Worm (Caenorhabditis elegans) whole organism, young adult: ENCODE results near the gene W07G1.7.

Source experiments
- ama-1 ChIP-seq, 3 experiments: fragments of 150-350 bp in 1 of 3; sonication (generic microtip) in 2 of 3; optimal IDR thresholded peaks; 2 replicates each; lab custom pipeline; 2014 to 2018; ENCODE audit warnings: missing biosample characterization in 2 of 3, missing genetic modification characterization in 2 of 3, missing genetic modification reagents in 2 of 3
- dox-1 ChIP-seq: fragments of 200-800 bp; sonication (Bioruptor generic); IDR thresholded peaks from 2 replicates; pipeline ENCODE4 v1.3.6; 2022; ENCODE audit warnings: missing genetic modification reagents, missing genetic modification characterization, missing compliant biosample characterization
- dpl-1 ChIP-seq: fragments of 150-350 bp; optimal IDR thresholded peaks from 2 replicates; lab custom pipeline; 2014; ENCODE audit warnings: missing biosample characterization, missing genetic modification reagents, missing genetic modification characterization
- let-526 ChIP-seq: fragments of 200-800 bp; sonication (Bioruptor generic); IDR thresholded peaks from 2 replicates; pipeline ENCODE4 v1.3.6; 2022; ENCODE audit warnings: missing genetic modification reagents, missing genetic modification characterization, missing compliant biosample characterization
- nhr-120 ChIP-seq: fragments of 200-800 bp; sonication (Bioruptor generic); IDR thresholded peaks from 2 replicates; pipeline ENCODE4 v1.3.6; 2022; ENCODE audit warnings: missing genetic modification characterization, missing compliant biosample characterization
- rcor-1 ChIP-seq: fragments of 200-800 bp; sonication (Bioruptor generic); IDR thresholded peaks from 2 replicates; pipeline ENCODE4 v1.3.6; 2022; ENCODE audit warnings: missing genetic modification reagents, missing genetic modification characterization, missing compliant biosample characterization
- ztf-28 ChIP-seq: fragments of 200-800 bp; sonication (Bioruptor generic); IDR thresholded peaks from 2 replicates; pipeline ENCODE4 v1.3.6; 2022; ENCODE audit warnings: missing genetic modification reagents, missing genetic modification characterization, missing compliant biosample characterization

DNA sequence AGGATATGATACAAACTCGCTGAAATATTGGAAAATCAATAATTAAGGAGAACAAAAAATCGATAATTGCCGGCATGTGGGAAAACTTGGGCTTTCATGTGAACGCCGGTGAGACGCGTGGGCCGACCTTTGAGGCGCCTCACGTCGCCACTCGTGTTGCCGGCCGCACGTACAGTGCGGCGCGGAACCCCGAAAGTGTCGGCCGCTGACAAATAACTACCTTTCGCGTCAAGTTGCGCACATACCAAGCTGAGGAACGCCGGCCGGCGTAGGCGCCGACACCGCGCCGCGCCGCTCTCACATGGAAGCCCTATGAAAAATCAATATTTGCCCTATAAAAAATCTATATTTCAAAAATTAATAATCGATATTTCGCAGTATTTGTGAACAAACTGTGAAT lies 27.9 kb downstream of the W07G1.7 start:
- TF ChIP-seq ama-1 (optimal IDR thresholded peaks at IDR 0.05; lab: Kevin White, UChicago) (no peak), ama-1 (GFP tag; optimal IDR thresholded peaks at IDR 0.05; lab: Kevin White, UChicago) (no peak), nhr-120 (GFP tag; lab: Robert Waterston, UW) (no peak), dpl-1 (GFP tag; lab: Kevin White, UChicago) (no peak), rcor-1 (GFP tag; lab: Robert Waterston, UW) (no peak), dox-1 (GFP tag; lab: Robert Waterston, UW) (no peak), ztf-28 (GFP tag; lab: Robert Waterston, UW) (no peak), let-526 (no peak)
